Worm (Caenorhabditis elegans) whole organism, L4/young adult: ENCODE measurements around the gene R07E4.1.

Experiments
- W03F9.2 ChIP-seq: fragments of 150-350 bp; optimal IDR thresholded peaks from 2 replicates; lab custom pipeline; 2014; ENCODE audit warnings: missing biosample characterization, missing genetic modification characterization
- dao-5 ChIP-seq: sonication (generic microtip); optimal IDR thresholded peaks from 2 replicates; lab custom pipeline; 2016; ENCODE audit warnings: missing genotype, missing genetic modification characterization, moderate library complexity, missing compliant biosample characterization
- him-1 ChIP-seq: sonication (generic microtip); optimal IDR thresholded peaks from 2 replicates; lab custom pipeline; 2016; ENCODE audit warnings: missing genotype, missing genetic modification reagents, missing genetic modification characterization, missing compliant biosample characterization

The R07E4.1 gene

DNA sequence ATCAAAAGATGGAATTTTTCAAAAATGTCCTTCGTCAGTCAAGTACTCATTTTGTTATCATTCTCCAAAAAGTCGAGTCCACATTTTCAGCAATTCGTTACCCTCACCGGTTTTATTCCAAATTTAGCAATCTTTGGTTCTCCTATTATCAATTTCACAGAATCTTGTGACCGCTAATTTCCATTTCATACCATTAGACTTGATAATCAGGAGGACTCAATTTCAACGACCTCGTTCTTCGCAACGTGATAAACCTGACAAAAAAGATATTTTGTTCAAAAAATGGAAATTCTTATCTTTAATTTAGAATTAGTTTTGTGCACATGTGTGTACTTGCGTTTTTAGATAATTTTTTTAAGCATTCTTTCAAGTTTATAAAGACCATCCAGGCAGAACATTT lies 3.6 kb downstream of the R07E4.1 start:
- TF ChIP-seq W03F9.2 (no peak), dao-5 (tag; lab: Kevin White, UChicago) (no peak), him-1 (tag; lab: Kevin White, UChicago) (no peak)

DNA sequence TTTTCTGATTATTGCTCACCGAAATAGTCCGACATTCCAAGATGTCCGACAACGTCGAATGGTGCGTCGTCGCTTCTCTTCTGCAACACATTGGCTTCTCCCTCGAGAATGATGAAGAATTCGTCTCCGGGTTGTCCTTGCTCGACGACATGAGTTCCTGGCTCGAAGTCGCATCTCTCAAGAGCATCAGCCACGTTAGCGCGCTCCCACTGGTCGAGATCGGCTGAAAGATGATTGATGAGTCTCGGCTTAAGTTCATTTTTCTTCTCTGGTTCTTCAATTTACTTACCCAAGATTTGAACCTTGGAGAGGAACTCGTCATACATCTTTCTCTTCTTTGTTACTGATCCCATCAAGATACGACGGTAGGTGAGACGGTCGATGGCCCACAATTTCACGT lies 13.3 kb downstream of the R07E4.1 start:
- TF ChIP-seq him-1 (tag; lab: Kevin White, UChicago) (no peak), dao-5 (tag; lab: Kevin White, UChicago) (no peak), W03F9.2 (no peak)

ce11 chrX:5975228-5975627 lies 16.3 kb downstream of the R07E4.1 start:
- TF ChIP-seq W03F9.2 (no peak), dao-5 (tag; lab: Kevin White, UChicago) (no peak)

DNA sequence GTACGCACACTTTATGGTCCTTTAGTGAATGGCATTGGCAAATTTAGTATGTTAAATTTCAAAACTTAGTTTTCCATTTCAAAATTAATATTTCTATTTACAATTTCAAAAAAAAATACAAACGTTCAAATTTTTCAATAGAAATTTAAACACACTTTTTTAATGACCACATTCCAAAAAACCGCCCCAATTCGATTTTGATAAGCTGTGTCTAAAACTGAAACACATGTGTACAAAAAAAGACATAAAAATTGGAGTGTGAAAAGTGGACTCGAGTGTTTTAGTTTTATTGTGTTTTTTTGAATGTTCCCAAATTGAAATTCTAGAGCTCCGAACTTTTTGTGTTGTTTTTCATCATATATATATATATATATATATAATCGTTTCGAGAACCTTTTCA lies 16.8 kb downstream of the R07E4.1 start:
- TF ChIP-seq dao-5 (tag; lab: Kevin White, UChicago), result no peak
- no peak for TF ChIP-seq him-1 (tag; lab: Kevin White, UChicago)

DNA sequence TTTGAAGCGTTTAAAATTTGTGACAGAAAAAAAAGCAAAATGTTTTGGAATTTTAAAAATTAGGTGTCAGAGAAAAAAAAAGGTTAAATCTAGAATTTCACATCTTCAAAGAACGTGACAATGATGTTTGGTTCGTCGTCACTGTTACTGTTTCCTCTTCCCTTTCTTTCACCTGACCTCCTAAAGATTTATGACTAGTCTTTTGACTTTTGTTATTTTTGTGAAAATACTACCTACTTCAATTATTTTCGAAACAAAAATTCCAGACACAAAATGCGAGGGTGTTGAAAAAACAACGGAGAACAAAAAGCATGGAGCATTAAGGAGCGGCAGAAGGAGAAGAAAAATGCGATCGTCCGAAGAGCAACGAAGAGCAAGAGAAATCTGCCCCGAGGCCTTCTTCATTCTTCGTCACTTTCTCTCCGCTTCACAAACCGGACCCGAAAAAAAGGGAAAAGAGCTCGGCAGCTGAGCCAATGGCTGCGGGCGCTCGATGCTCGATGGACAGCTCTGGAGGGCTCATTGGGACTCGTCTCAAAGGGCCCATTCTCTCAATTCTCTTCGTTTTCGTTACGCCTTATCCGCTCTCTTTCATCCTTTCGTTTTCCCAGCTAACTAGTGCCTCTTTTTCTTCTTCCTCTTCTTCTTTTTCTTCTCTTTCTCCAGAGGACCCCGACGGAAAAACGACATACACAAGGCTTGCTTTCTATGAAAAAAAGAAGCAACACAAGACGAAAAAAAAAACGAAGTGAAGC lies 17.5 kb downstream of the R07E4.1 start:
- TF ChIP-seq dao-5 (tag; lab: Kevin White, UChicago) (no peak), him-1 (tag; lab: Kevin White, UChicago) (peak; percentile 71), W03F9.2 (no peak)

ce11 chrX:5977754-5978153 lies 18.8 kb downstream of the R07E4.1 start, which contains the start of gene kin-2:
Gene kin-2, minus strand, starts transcription at chrX:5977854.
- TF ChIP-seq him-1 (tag; lab: Kevin White, UChicago) (no peak), dao-5 (tag; lab: Kevin White, UChicago) (no peak), W03F9.2 (no peak)

- TF ChIP-seq W03F9.2 (no peak), him-1 (tag; lab: Kevin White, UChicago) (peak; percentile 31)
Observed at ce11 chrX:5981698-5982097, 22.8 kb downstream of the R07E4.1 start.

DNA sequence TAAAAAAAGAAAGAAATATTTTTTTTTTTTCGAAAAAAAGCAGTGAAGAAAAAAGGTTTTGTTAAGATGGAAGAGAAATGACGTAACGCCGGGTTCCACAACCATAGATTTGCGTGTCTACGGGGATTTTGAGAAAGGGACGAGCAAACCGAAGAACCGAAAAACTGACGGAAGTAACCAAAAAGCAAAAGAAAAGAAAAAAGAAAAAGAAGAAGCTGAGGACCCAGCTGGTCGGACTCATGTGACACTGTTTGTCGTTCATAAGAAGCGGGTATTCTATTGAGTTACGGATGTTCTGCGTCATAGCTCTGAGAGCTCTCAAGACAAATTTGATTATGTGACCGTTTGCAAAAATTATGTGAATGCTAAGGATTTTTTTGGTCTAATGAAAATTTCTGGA lies 23.9 kb downstream of the R07E4.1 start:
- TF ChIP-seq him-1 (tag; lab: Kevin White, UChicago) (peak; percentile 20), dao-5 (tag; lab: Kevin White, UChicago) (no peak)

- TF ChIP-seq dao-5 (tag; lab: Kevin White, UChicago) (no peak), him-1 (tag; lab: Kevin White, UChicago) (no peak), W03F9.2 (no peak)
Observed at ce11 chrX:5983267-5983666, 24.4 kb downstream of the R07E4.1 start.

- TF ChIP-seq him-1 (tag; lab: Kevin White, UChicago) (peak; percentile 76), dao-5 (tag; lab: Kevin White, UChicago) (no peak)
Observed at ce11 chrX:5984581-5985039, 25.7 kb downstream of the R07E4.1 start, which contains the start of gene klp-13. Gene klp-13, plus strand, starts transcription at chrX:5984989.

ce11 chrX:5985720-5986119 lies 26.8 kb downstream of the R07E4.1 start:
- no peak for TF ChIP-seq W03F9.2

DNA sequence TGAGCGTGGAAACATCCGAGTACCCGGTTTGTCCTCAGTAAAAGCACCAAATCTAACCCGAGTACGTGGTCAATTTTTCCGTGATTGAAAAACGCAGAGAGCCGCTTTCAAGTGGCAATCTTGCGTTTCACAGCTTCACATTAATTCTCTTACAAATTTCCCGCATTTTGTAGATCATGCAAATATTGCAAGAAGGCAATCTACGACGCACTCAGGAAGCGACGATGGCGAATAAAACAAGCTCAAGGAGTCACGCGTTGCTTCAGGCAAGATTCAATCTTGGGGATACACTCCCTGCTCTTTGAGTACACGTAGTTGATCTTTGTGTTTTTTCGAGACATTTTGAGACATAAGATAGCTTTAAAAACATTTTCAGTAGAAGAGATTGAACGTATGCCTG lies 29.0 kb downstream of the R07E4.1 start:
- TF ChIP-seq dao-5 (tag; lab: Kevin White, UChicago) (no peak), W03F9.2 (no peak), him-1 (tag; lab: Kevin White, UChicago) (no peak)

ce11 chrX:5992770-5993169 lies 33.9 kb downstream of the R07E4.1 start, which contains the start of gene F22F4.5:
Gene F22F4.5, minus strand, starts transcription at chrX:5992870.
- no peak for TF ChIP-seq dao-5 (tag; lab: Kevin White, UChicago)
- no peak for TF ChIP-seq him-1 (tag; lab: Kevin White, UChicago)
- no peak for TF ChIP-seq W03F9.2

- TF ChIP-seq him-1 (tag; lab: Kevin White, UChicago) (no peak), W03F9.2 (no peak), dao-5 (tag; lab: Kevin White, UChicago) (no peak)
Observed at ce11 chrX:5994004-5994403, 35.1 kb downstream of the R07E4.1 start.

DNA sequence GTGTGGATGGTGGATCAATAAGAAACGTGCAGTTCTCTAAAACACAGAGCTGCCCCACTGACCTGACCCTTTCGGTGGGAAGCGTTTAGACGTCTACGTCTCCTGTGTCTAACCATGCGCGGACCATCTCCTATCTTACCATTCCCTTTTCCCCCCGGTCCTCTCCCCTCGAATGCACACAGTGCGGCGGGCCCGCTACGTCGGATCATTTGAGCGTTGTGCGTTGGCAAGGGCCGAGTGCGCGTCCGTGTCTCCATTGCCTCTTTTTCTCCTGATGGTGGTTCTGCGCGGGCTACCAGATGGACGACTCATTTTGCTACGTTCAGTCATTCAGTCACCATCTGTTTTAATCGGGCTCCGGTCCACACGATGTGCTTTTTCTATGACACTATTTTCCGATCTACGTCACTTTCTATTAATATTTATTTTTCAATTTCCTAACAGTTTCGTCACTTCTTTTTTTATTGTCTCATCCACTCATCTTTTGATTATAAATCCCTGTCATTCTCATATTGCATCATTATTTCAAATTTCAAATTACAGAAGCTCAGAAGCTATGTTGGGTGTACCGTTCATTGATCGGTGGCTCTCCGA lies 36.8 kb downstream of the R07E4.1 start, which contains the start of gene inx-3:
inx-3 (plus strand) TSS at position 544 of the 594 bp plus-strand sequence.
- TF ChIP-seq dao-5 (tag; lab: Kevin White, UChicago) (no peak), him-1 (tag; lab: Kevin White, UChicago) (no peak), W03F9.2 (no peak)
